Worm (Caenorhabditis elegans) whole organism, L2 larva: ENCODE data around the gene irg-8.

Experiments used
- R02D3.7 ChIP-seq: fragments of 150-350 bp; optimal IDR thresholded peaks from 2 replicates; lab custom pipeline; 2014; ENCODE audit warnings: missing biosample characterization, missing genetic modification characterization
- Y55F3AM.14 ChIP-seq: fragments of 200-800 bp; sonication (Bioruptor generic); optimal IDR thresholded peaks from 2 replicates; lab custom pipeline; 2018; ENCODE audit warnings: mild to moderate bottlenecking, missing genetic modification characterization, missing compliant biosample characterization
- ZK546.5 ChIP-seq: sonication (generic microtip); optimal IDR thresholded peaks from 2 replicates; lab custom pipeline; 2017; ENCODE audit warnings: missing biosample characterization, missing genetic modification characterization
- blmp-1 ChIP-seq: sonication (generic microtip); optimal IDR thresholded peaks from 2 replicates; lab custom pipeline; 2017; ENCODE audit warnings: missing genetic modification characterization, mild to moderate bottlenecking, missing compliant biosample characterization, antibody characterized with exemption, moderate library complexity; ENCODE audit not compliant: insufficient read depth
- ceh-16 ChIP-seq: fragments of 150-350 bp; optimal IDR thresholded peaks from 2 replicates; lab custom pipeline; 2014; ENCODE audit warnings: missing biosample characterization, missing genetic modification characterization
- ceh-82 ChIP-seq: fragments of 150-350 bp; optimal IDR thresholded peaks from 2 replicates; lab custom pipeline; 2014; ENCODE audit warnings: missing biosample characterization, missing genetic modification characterization
- egl-27 ChIP-seq: sonication (generic microtip); optimal IDR thresholded peaks from 3 replicates; lab custom pipeline; 2017; ENCODE audit warnings: missing biosample characterization, missing genetic modification reagents, missing genetic modification characterization
- elt-1 ChIP-seq: fragments of 150-350 bp; optimal IDR thresholded peaks from 2 replicates; lab custom pipeline; 2014; ENCODE audit warnings: missing biosample characterization, missing genetic modification characterization
- elt-3 ChIP-seq: sonication (generic microtip); optimal IDR thresholded peaks from 2 replicates; lab custom pipeline; 2017; ENCODE audit warnings: missing biosample characterization, missing genetic modification characterization
- fos-1 ChIP-seq: fragments of 150-350 bp; optimal IDR thresholded peaks from 2 replicates; lab custom pipeline; 2014; ENCODE audit warnings: missing biosample characterization, missing genetic modification characterization
- lin-39 ChIP-seq: fragments of 150-350 bp; optimal IDR thresholded peaks from 2 replicates; lab custom pipeline; 2014; ENCODE audit warnings: missing biosample characterization, missing genetic modification reagents, missing genetic modification characterization
- lsy-2 ChIP-seq, 2 experiments: fragments of 150-350 bp in 1 of 2; sonication (generic microtip) in 1 of 2; optimal IDR thresholded peaks; 2 replicates each; lab custom pipeline; 2014 to 2017; ENCODE audit warnings: missing biosample characterization in 2 of 2, missing genetic modification characterization in 2 of 2
- mbf-1 ChIP-seq: sonication (generic microtip); optimal IDR thresholded peaks from 2 replicates; lab custom pipeline; 2017; ENCODE audit warnings: missing biosample characterization, missing genetic modification characterization
- nhr-10 ChIP-seq: sonication (generic microtip); optimal IDR thresholded peaks from 2 replicates; lab custom pipeline; 2017; ENCODE audit warnings: missing biosample characterization, missing genetic modification characterization
- nhr-12 ChIP-seq: fragments of 150-350 bp; optimal IDR thresholded peaks from 2 replicates; lab custom pipeline; 2014; ENCODE audit warnings: missing biosample characterization, missing genetic modification characterization
- nhr-129 ChIP-seq: fragments of 150-350 bp; optimal IDR thresholded peaks from 2 replicates; lab custom pipeline; 2014; ENCODE audit warnings: missing biosample characterization, missing genetic modification characterization
- nhr-21 ChIP-seq: fragments of 150-350 bp; optimal IDR thresholded peaks from 2 replicates; lab custom pipeline; 2014; ENCODE audit warnings: missing biosample characterization, missing genetic modification characterization
- nhr-237 ChIP-seq: fragments of 150-350 bp; optimal IDR thresholded peaks from 2 replicates; lab custom pipeline; 2014; ENCODE audit warnings: missing biosample characterization, missing genetic modification characterization
- nhr-25 ChIP-seq: fragments of 150-350 bp; sonication (generic microtip); optimal IDR thresholded peaks from 3 replicates; lab custom pipeline; 2014; ENCODE audit warnings: missing biosample characterization, missing genetic modification characterization
- nhr-6 ChIP-seq: fragments of 150-350 bp; optimal IDR thresholded peaks from 2 replicates; lab custom pipeline; 2014; ENCODE audit warnings: missing biosample characterization, missing genetic modification characterization
- nhr-77 ChIP-seq: fragments of 150-350 bp; optimal IDR thresholded peaks from 2 replicates; lab custom pipeline; 2014; ENCODE audit warnings: missing biosample characterization, missing genetic modification characterization
- peb-1 ChIP-seq: fragments of 150-350 bp; optimal IDR thresholded peaks from 2 replicates; lab custom pipeline; 2014; ENCODE audit warnings: missing biosample characterization, missing genetic modification characterization
- skn-1 ChIP-seq: sonication (generic microtip); optimal IDR thresholded peaks from 2 replicates; lab custom pipeline; 2017; ENCODE audit warnings: missing biosample characterization, missing genetic modification characterization
- sma-9 ChIP-seq, 2 experiments: fragments of 150-350 bp in 1 of 2; sonication (generic microtip) in 1 of 2; optimal IDR thresholded peaks; 2 replicates each; lab custom pipeline; 2014 to 2016; ENCODE audit warnings: missing genetic modification characterization in 2 of 2, mild to moderate bottlenecking in 1 of 2, missing biosample characterization in 1 of 2, missing compliant biosample characterization in 1 of 2, missing genetic modification reagents in 1 of 2, moderate library complexity in 1 of 2
- snpc-4 ChIP-seq: fragments of 150-350 bp; optimal IDR thresholded peaks from 2 replicates; lab custom pipeline; 2014; ENCODE audit warnings: missing biosample characterization, missing genetic modification characterization
- unc-39 ChIP-seq: fragments of 150-350 bp; optimal IDR thresholded peaks from 2 replicates; lab custom pipeline; 2014; ENCODE audit warnings: missing biosample characterization, missing genetic modification characterization
- zag-1 ChIP-seq: fragments of 150-350 bp; optimal IDR thresholded peaks from 2 replicates; lab custom pipeline; 2014; ENCODE audit warnings: missing biosample characterization, missing genetic modification characterization
- ztf-1 ChIP-seq: fragments of 200-800 bp; sonication (Bioruptor generic); conservative IDR thresholded peaks from 2 replicates; pipeline ENCODE4 v1.3.6; 2022; ENCODE audit warnings: missing genetic modification characterization, missing compliant biosample characterization
- ztf-11 ChIP-seq: sonication (generic microtip); optimal IDR thresholded peaks from 2 replicates; lab custom pipeline; 2017; ENCODE audit warnings: missing biosample characterization, missing genetic modification characterization

Gene irg-8

DNA sequence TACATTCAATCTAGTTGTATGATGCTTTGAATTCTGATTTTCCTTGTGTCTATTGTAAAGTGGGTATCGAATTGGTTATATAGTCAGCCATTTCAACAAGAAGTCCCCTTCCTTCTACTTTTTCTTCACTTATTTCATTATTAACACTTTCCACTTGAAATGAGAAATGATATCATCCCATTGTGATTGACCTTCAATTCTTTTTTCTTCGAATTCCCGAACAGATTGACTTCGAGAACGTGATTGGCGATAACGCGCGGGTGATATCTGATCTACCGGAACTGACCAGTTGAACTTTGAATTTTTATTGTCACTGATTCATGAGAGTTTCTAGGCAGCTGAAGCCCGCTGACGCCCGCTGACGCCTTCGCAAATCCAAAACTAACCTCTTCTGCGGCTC lies 39.3 kb downstream of the irg-8 start:
- peak; percentile 75 for TF ChIP-seq sma-9 (GFP tag; optimal IDR thresholded peaks at IDR 0.05; lab: Kevin White, UChicago)
- no peak for TF ChIP-seq sma-9 (tag; optimal IDR thresholded peaks at IDR 0.05; lab: Kevin White, UChicago)
- TF ChIP-seq nhr-25 (tag; lab: Kevin White, UChicago) = peak; percentile 40
- no peak for TF ChIP-seq mbf-1 (tag; lab: Kevin White, UChicago)
- TF ChIP-seq nhr-129 (tag; lab: Kevin White, UChicago) = no peak
- no peak for TF ChIP-seq ceh-82
- TF ChIP-seq nhr-21 = peak; percentile 31
- no peak for TF ChIP-seq ztf-1 (GFP tag; lab: Robert Waterston, UW)
- peak; percentile 1 for TF ChIP-seq fos-1 (tag; lab: Kevin White, UChicago)
- no peak for TF ChIP-seq snpc-4 (tag; lab: Kevin White, UChicago)
- no peak for TF ChIP-seq nhr-6 (tag; lab: Kevin White, UChicago)
- no peak for TF ChIP-seq lsy-2 (tag; optimal IDR thresholded peaks at IDR 0.05; lab: Kevin White, UChicago)

DNA sequence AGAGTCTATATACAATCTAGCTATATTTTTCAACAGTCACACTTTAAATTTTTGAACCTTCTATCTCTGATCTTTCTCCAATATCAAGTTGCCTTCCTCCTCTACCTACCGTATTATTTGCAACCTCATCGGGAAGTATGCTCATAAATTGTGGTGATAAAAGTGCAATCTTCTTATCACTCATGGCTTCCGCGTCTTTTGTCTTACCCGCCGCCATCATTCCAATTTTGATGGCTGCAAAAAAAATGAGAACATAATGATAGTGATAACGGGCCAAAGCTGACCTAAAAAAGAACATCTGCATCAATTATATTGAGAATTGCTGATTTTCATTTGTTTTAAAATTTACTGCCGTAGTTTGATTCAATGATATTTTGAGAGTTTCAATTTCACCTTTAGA lies 40.7 kb downstream of the irg-8 start:
- no peak for TF ChIP-seq nhr-237 (tag; lab: Kevin White, UChicago)
- peak; percentile 55 for TF ChIP-seq fos-1 (tag; lab: Kevin White, UChicago)

ce11 chrV:373192-373591 lies 44.3 kb downstream of the irg-8 start:
- TF ChIP-seq zag-1 (tag; lab: Kevin White, UChicago) = no peak
- TF ChIP-seq elt-3 (tag; lab: Kevin White, UChicago) = no peak
- TF ChIP-seq elt-1 (tag; lab: Kevin White, UChicago) = no peak
- TF ChIP-seq lin-39 (tag; lab: Kevin White, UChicago) = no peak
- TF ChIP-seq nhr-77 (tag; lab: Kevin White, UChicago) = no peak
- no peak for TF ChIP-seq peb-1 (tag; lab: Kevin White, UChicago)
- TF ChIP-seq nhr-12 = no peak
- TF ChIP-seq unc-39 (tag; lab: Kevin White, UChicago) = no peak
- no peak for TF ChIP-seq nhr-10 (tag; lab: Kevin White, UChicago)
- no peak for TF ChIP-seq skn-1
- no peak for TF ChIP-seq R02D3.7 (tag; lab: Kevin White, UChicago)
- no peak for TF ChIP-seq ZK546.5 (tag; lab: Kevin White, UChicago)
- no peak for TF ChIP-seq blmp-1 (tag; lab: Kevin White, UChicago)
- no peak for TF ChIP-seq nhr-6 (tag; lab: Kevin White, UChicago)
- TF ChIP-seq ztf-11 (tag; lab: Kevin White, UChicago) = no peak
- no peak for TF ChIP-seq snpc-4 (tag; lab: Kevin White, UChicago)
- TF ChIP-seq, all 48 proteins: peak for 0

- TF ChIP-seq Y55F3AM.14 (GFP tag; lab: Kevin White, UChicago) (no peak), egl-27 (tag; lab: Kevin White, UChicago) (no peak), ceh-16 (tag; lab: Kevin White, UChicago) (no peak)
Measured at ce11 chrV:370033-370432, 47.5 kb downstream of the irg-8 start, which contains the start of gene mltn-7. Gene mltn-7 (plus strand): TSS chrV:370333.
